Worm (Caenorhabditis elegans) whole organism, L1 larva: ENCODE measurements around the gene Y39A1A.16.

Source experiments
- ama-1 ChIP-seq: fragments of 150-350 bp; optimal IDR thresholded peaks from 2 replicates; lab custom pipeline; 2014
- ceh-8 ChIP-seq: fragments of 200-800 bp; sonication (Bioruptor generic); optimal IDR thresholded peaks from 2 replicates; lab custom pipeline; 2018; ENCODE audit warnings: mild to moderate bottlenecking, missing genetic modification characterization, moderate library complexity, missing compliant biosample characterization
- ceh-82 ChIP-seq, 3 experiments: fragments of 150-350 bp in 1 of 3; sonication (generic microtip) in 2 of 3; optimal IDR thresholded peaks; 2 replicates each; lab custom pipeline; 2014 to 2017; ENCODE audit warnings: missing biosample characterization in 3 of 3, missing genetic modification characterization in 3 of 3
- ceh-90 ChIP-seq: sonication (generic microtip); optimal IDR thresholded peaks from 2 replicates; lab custom pipeline; 2016; ENCODE audit warnings: missing genetic modification characterization, missing compliant biosample characterization
- fos-1 ChIP-seq: fragments of 150-350 bp; optimal IDR thresholded peaks from 2 replicates; lab custom pipeline; 2014; ENCODE audit warnings: missing biosample characterization, missing genetic modification characterization
- nhr-12 ChIP-seq: sonication (generic microtip); optimal IDR thresholded peaks from 2 replicates; lab custom pipeline; 2017; ENCODE audit warnings: missing biosample characterization, missing genetic modification characterization
- nhr-90 ChIP-seq: sonication (generic microtip); optimal IDR thresholded peaks from 2 replicates; lab custom pipeline; 2016; ENCODE audit warnings: mild to moderate bottlenecking, missing genetic modification characterization, missing compliant biosample characterization; ENCODE audit not compliant: poor library complexity
- pqm-1 ChIP-seq: sonication (generic microtip); optimal IDR thresholded peaks from 3 replicates; lab custom pipeline; 2017; ENCODE audit warnings: missing biosample characterization, missing genetic modification characterization
- skn-1 ChIP-seq: fragments of 150-350 bp; optimal IDR thresholded peaks from 2 replicates; lab custom pipeline; 2014; ENCODE audit warnings: missing biosample characterization, missing genetic modification characterization
- snpc-4 ChIP-seq: fragments of 150-350 bp; optimal IDR thresholded peaks from 2 replicates; lab custom pipeline; 2014; ENCODE audit warnings: missing biosample characterization, missing genetic modification characterization
- tbx-2 ChIP-seq: sonication (generic microtip); optimal IDR thresholded peaks from 2 replicates; lab custom pipeline; 2016; ENCODE audit warnings: missing genetic modification characterization, missing compliant biosample characterization

DNA sequence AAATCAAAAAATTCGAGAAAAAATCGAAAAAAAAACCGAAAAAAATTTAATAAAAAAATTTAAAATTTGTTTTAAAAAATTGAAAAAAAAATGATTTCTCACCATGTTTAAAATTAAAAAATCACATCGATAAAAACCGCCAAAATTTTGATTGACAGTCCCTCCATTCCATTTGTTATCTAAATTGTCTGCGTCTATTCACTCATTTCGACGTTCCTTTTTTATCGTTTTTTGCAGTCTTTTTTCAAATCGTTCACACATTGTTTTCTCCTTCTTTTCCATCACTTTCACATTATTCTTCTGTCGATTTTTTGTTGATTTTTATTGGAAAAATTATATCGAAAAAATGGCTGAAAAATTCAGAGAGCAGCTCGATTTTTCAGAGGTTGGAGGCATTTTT, 23.0 kb upstream of the Y39A1A.16 start:
- TF ChIP-seq nhr-90, result no peak
- TF ChIP-seq tbx-2, result no peak
- TF ChIP-seq pqm-1, result no peak
- no peak for TF ChIP-seq snpc-4 (tag; lab: Kevin White, UChicago)
- no peak for TF ChIP-seq fos-1 (tag; lab: Kevin White, UChicago)
- TF ChIP-seq ama-1 (lab: Kevin White, UChicago), result no peak
- TF ChIP-seq skn-1 (tag; lab: Kevin White, UChicago), result no peak
- no peak for TF ChIP-seq ceh-90
- TF ChIP-seq nhr-12, result no peak
- no peak for TF ChIP-seq ceh-8 (GFP tag; lab: Kevin White, UChicago)
- TF ChIP-seq ceh-82 (tag; optimal IDR thresholded peaks at IDR 0.05; lab: Kevin White, UChicago), result no peak
